Fruit fly (Drosophila melanogaster) whole organism, prepupa: ENCODE data around the gene CG42404.

Experiments used
- Blimp-1 ChIP-seq: fragments of 200-800 bp; sonication (Bioruptor generic); optimal IDR thresholded peaks from 3 replicates; lab custom pipeline; 2017; ENCODE audit warnings: missing biosample characterization, missing genetic modification characterization, mild to moderate bottlenecking, moderate library complexity, missing genetic modification reagents
- CG10631 ChIP-seq: fragments of 200-800 bp; sonication (Bioruptor generic); optimal IDR thresholded peaks from 2 replicates; lab custom pipeline; 2016; ENCODE audit warnings: missing biosample characterization, missing genetic modification characterization
- CG10669 ChIP-seq: fragments of 200-800 bp; sonication (Bioruptor generic); optimal IDR thresholded peaks from 3 replicates; lab custom pipeline; 2018; ENCODE audit warnings: missing biosample characterization, mild to moderate bottlenecking, missing genetic modification characterization, moderate library complexity
- CG11294 ChIP-seq: fragments of 200-800 bp; sonication (Bioruptor generic); IDR thresholded peaks from 2 replicates; pipeline ENCODE4 v1.3.6; 2022; ENCODE audit warnings: missing biosample characterization, missing genetic modification characterization
- CG11902 ChIP-seq: fragments of 200-800 bp; sonication (Bioruptor generic); optimal IDR thresholded peaks from 3 replicates; lab custom pipeline; 2016; ENCODE audit warnings: missing biosample characterization, missing genetic modification characterization
- CG15336 ChIP-seq: fragments of 200-800 bp; sonication (Bioruptor generic); IDR thresholded peaks from 2 replicates; pipeline ENCODE4 v1.3.6; 2022; ENCODE audit warnings: missing biosample characterization, missing genetic modification characterization
- CG31627 ChIP-seq: fragments of 200-800 bp; sonication (Bioruptor generic); optimal IDR thresholded peaks from 3 replicates; lab custom pipeline; 2016; ENCODE audit warnings: missing biosample characterization, missing genetic modification characterization
- CG34406 ChIP-seq: fragments of 200-800 bp; sonication (Bioruptor generic); optimal IDR thresholded peaks from 3 replicates; lab custom pipeline; 2016; ENCODE audit warnings: missing biosample characterization, missing genetic modification characterization
- CG3919 ChIP-seq: fragments of 200-800 bp; sonication (Bioruptor generic); optimal IDR thresholded peaks from 3 replicates; lab custom pipeline; 2016; ENCODE audit warnings: missing biosample characterization, missing genetic modification characterization
- CG4318 ChIP-seq: fragments of 200-800 bp; sonication (Bioruptor generic); optimal IDR thresholded peaks from 3 replicates; lab custom pipeline; 2017; ENCODE audit warnings: missing biosample characterization, mild to moderate bottlenecking, missing genetic modification characterization
- CG6163 ChIP-seq: fragments of 200-800 bp; sonication (Bioruptor generic); IDR thresholded peaks from 3 replicates; pipeline ENCODE4 v1.3.6; 2022; ENCODE audit warnings: missing biosample characterization, missing genetic modification characterization
- CG6808 ChIP-seq: fragments of 200-800 bp; sonication (Bioruptor generic); optimal IDR thresholded peaks from 3 replicates; lab custom pipeline; 2017; ENCODE audit warnings: missing biosample characterization, missing genetic modification characterization, mild to moderate bottlenecking, moderate library complexity, missing genetic modification reagents
- CG6854 ChIP-seq: fragments of 200-800 bp; sonication (Bioruptor generic); optimal IDR thresholded peaks from 2 replicates; lab custom pipeline; 2017; ENCODE audit warnings: missing biosample characterization, mild to moderate bottlenecking, missing genetic modification characterization
- CG8119 ChIP-seq: fragments of 200-800 bp; sonication (Bioruptor generic); IDR thresholded peaks from 3 replicates; pipeline ENCODE4 v1.3.6; 2022; ENCODE audit warnings: missing biosample characterization, missing genetic modification characterization
- CG8319 ChIP-seq: fragments of 200-800 bp; sonication (Bioruptor generic); optimal IDR thresholded peaks from 3 replicates; lab custom pipeline; 2016; ENCODE audit warnings: missing biosample characterization, missing genetic modification characterization
- CG9139 ChIP-seq: fragments of 200-800 bp; sonication (Bioruptor generic); optimal IDR thresholded peaks from 3 replicates; lab custom pipeline; 2017; ENCODE audit warnings: missing biosample characterization, mild to moderate bottlenecking, missing genetic modification characterization
- Eip75B ChIP-seq: fragments of 200-800 bp; sonication (Bioruptor generic); optimal IDR thresholded peaks from 3 replicates; lab custom pipeline; 2016; ENCODE audit warnings: missing biosample characterization, missing genetic modification characterization
- Eip78C ChIP-seq: fragments of 200-800 bp; sonication (Bioruptor generic); peaks from one replicate; lab custom pipeline; 2016; ENCODE audit warnings: missing biosample characterization, missing genetic modification characterization
- Eip93F ChIP-seq: fragments of 200-800 bp; sonication (Bioruptor generic); optimal IDR thresholded peaks from 2 replicates; lab custom pipeline; 2016; ENCODE audit warnings: missing biosample characterization, mild to moderate bottlenecking, missing genetic modification characterization
- Ets96B ChIP-seq: fragments of 200-800 bp; optimal IDR thresholded peaks from 2 replicates; lab custom pipeline; 2019; ENCODE audit warnings: missing biosample characterization, mild to moderate bottlenecking, missing genetic modification characterization, moderate library complexity
- Gug ChIP-seq: fragments of 200-800 bp; sonication (Bioruptor generic); IDR thresholded peaks from 2 replicates; pipeline ENCODE4 v1.3.6; 2022; ENCODE audit warnings: missing biosample characterization, missing genetic modification characterization
- Hr38 ChIP-seq: sonication (Bioruptor generic); optimal IDR thresholded peaks from 2 replicates; lab custom pipeline; 2016; ENCODE audit warnings: missing biosample characterization, missing genetic modification characterization
- Hr39 ChIP-seq: fragments of 200-800 bp; sonication (Bioruptor generic); optimal IDR thresholded peaks from 2 replicates; lab custom pipeline; 2016; ENCODE audit warnings: missing biosample characterization, missing genetic modification characterization
- Hr4 ChIP-seq: fragments of 200-800 bp; sonication (Bioruptor generic); optimal IDR thresholded peaks from 3 replicates; lab custom pipeline; 2016; ENCODE audit warnings: missing biosample characterization, missing genetic modification characterization
- Lpt ChIP-seq: fragments of 200-800 bp; sonication (Bioruptor generic); optimal IDR thresholded peaks from 3 replicates; lab custom pipeline; 2016; ENCODE audit warnings: missing biosample characterization, missing genetic modification characterization
- Met ChIP-seq: fragments of 200-800 bp; sonication (Bioruptor generic); optimal IDR thresholded peaks from 3 replicates; lab custom pipeline; 2016; ENCODE audit warnings: missing biosample characterization, missing genetic modification characterization
- OdsH ChIP-seq: fragments of 200-800 bp; sonication (Bioruptor generic); optimal IDR thresholded peaks from 3 replicates; lab custom pipeline; 2016; ENCODE audit warnings: missing biosample characterization, missing genetic modification characterization
- Smox ChIP-seq: fragments of 200-800 bp; sonication (Bioruptor generic); optimal IDR thresholded peaks from 3 replicates; lab custom pipeline; 2016; ENCODE audit warnings: missing biosample characterization, missing genetic modification characterization
- Sox14 ChIP-seq: fragments of 200-800 bp; sonication (Bioruptor generic); optimal IDR thresholded peaks from 3 replicates; lab custom pipeline; 2016; ENCODE audit warnings: missing biosample characterization, missing genetic modification characterization
- Sox15 ChIP-seq: fragments of 200-800 bp; sonication (Bioruptor generic); optimal IDR thresholded peaks from 3 replicates; lab custom pipeline; 2016; ENCODE audit warnings: missing biosample characterization, missing genetic modification characterization
- achi ChIP-seq: fragments of 200-800 bp; sonication (Bioruptor generic); optimal IDR thresholded peaks from 3 replicates; lab custom pipeline; 2016; ENCODE audit warnings: missing biosample characterization, missing genetic modification characterization
- acj6 ChIP-seq: fragments of 200-800 bp; sonication (Bioruptor generic); optimal IDR thresholded peaks from 3 replicates; lab custom pipeline; 2016; ENCODE audit warnings: missing biosample characterization, missing genetic modification characterization
- cyc ChIP-seq: fragments of 200-800 bp; sonication (Bioruptor generic); optimal IDR thresholded peaks from 3 replicates; lab custom pipeline; 2016; ENCODE audit warnings: missing biosample characterization, missing genetic modification characterization
- dac ChIP-seq: fragments of 200-800 bp; sonication (Bioruptor generic); optimal IDR thresholded peaks from 2 replicates; lab custom pipeline; 2017; ENCODE audit warnings: missing biosample characterization, mild to moderate bottlenecking, missing genetic modification characterization
- dsx ChIP-seq: fragments of 200-800 bp; optimal IDR thresholded peaks from 3 replicates; lab custom pipeline; 2019; ENCODE audit warnings: missing biosample characterization, mild to moderate bottlenecking, missing genetic modification characterization, moderate library complexity; ENCODE audit not compliant: poor library complexity, severe bottlenecking
- eg ChIP-seq: fragments of 200-800 bp; sonication (Bioruptor generic); IDR thresholded peaks from 3 replicates; pipeline ENCODE4 v1.3.6; 2022; ENCODE audit warnings: missing biosample characterization, missing genetic modification characterization
- fd85E ChIP-seq: fragments of 200-800 bp; sonication (Bioruptor generic); optimal IDR thresholded peaks from 3 replicates; lab custom pipeline; 2016; ENCODE audit warnings: missing biosample characterization, missing genetic modification characterization
- fkh ChIP-seq: fragments of 200-800 bp; sonication (Bioruptor generic); optimal IDR thresholded peaks from 3 replicates; lab custom pipeline; 2017; ENCODE audit warnings: missing biosample characterization, mild to moderate bottlenecking, missing genetic modification characterization, moderate library complexity
- lz ChIP-seq: fragments of 200-800 bp; sonication (Bioruptor generic); optimal IDR thresholded peaks from 3 replicates; lab custom pipeline; 2016; ENCODE audit warnings: missing biosample characterization, missing genetic modification characterization
- net ChIP-seq: fragments of 200-800 bp; sonication (Bioruptor generic); optimal IDR thresholded peaks from 3 replicates; lab custom pipeline; 2016; ENCODE audit warnings: missing biosample characterization, missing genetic modification characterization
- pdm3 ChIP-seq: fragments of 200-800 bp; sonication (Bioruptor generic); optimal IDR thresholded peaks from 3 replicates; lab custom pipeline; 2016; ENCODE audit warnings: missing biosample characterization, missing genetic modification characterization
- salr ChIP-seq, 2 experiments: fragments of 200-800 bp; sonication (Bioruptor generic); optimal IDR thresholded peaks; 3 replicates each; lab custom pipeline; 2016 to 2018; ENCODE audit warnings: missing biosample characterization in 2 of 2, missing genetic modification characterization in 2 of 2, mild to moderate bottlenecking in 1 of 2
- spab ChIP-seq: fragments of 200-800 bp; sonication (Bioruptor generic); optimal IDR thresholded peaks from 2 replicates; lab custom pipeline; 2017; ENCODE audit warnings: missing biosample characterization, mild to moderate bottlenecking, missing genetic modification characterization, missing genetic modification reagents
- svp ChIP-seq: fragments of 200-800 bp; sonication (Bioruptor generic); peaks from one replicate; lab custom pipeline; 2016; ENCODE audit warnings: missing biosample characterization, missing genetic modification characterization
- topi ChIP-seq: fragments of 200-800 bp; sonication (Bioruptor generic); optimal IDR thresholded peaks from 3 replicates; lab custom pipeline; 2016; ENCODE audit warnings: missing biosample characterization, missing genetic modification characterization
- vri ChIP-seq: fragments of 200-800 bp; sonication (Bioruptor generic); optimal IDR thresholded peaks from 3 replicates; lab custom pipeline; 2016; ENCODE audit warnings: missing biosample characterization, mild to moderate bottlenecking, missing genetic modification characterization

The CG42404 gene

dm6 chr3R:15242186-15243045, 7.5 kb upstream of the CG42404 start, which contains the start of the genes tefu and Hsc70-4 (continued):
- TF ChIP-seq CG10631 (GFP tag; lab: Kevin White, UChicago) (peak; percentile 82), Ets96B (no peak), CG10669 (GFP tag; lab: Kevin White, UChicago) (no peak), dac (GFP tag; lab: Kevin White, UChicago) (peak; percentile 33), CG8119 (GFP tag; lab: Robert Waterston, UW) (peak; percentile 53), Lpt (GFP tag; lab: Kevin White, UChicago) (no peak), Hr39 (GFP tag; lab: Kevin White, UChicago) (peak; percentile 88), topi (GFP tag; lab: Kevin White, UChicago) (no peak), fd85E (GFP tag; lab: Kevin White, UChicago) (no peak), CG9139 (GFP tag; lab: Kevin White, UChicago) (no peak)

- TF ChIP-seq vri (GFP tag; lab: Kevin White, UChicago) (peak; percentile 41), fkh (no peak)
Observed at dm6 chr3R:15243046-15243356, 6.9 kb upstream of the CG42404 start.

DNA sequence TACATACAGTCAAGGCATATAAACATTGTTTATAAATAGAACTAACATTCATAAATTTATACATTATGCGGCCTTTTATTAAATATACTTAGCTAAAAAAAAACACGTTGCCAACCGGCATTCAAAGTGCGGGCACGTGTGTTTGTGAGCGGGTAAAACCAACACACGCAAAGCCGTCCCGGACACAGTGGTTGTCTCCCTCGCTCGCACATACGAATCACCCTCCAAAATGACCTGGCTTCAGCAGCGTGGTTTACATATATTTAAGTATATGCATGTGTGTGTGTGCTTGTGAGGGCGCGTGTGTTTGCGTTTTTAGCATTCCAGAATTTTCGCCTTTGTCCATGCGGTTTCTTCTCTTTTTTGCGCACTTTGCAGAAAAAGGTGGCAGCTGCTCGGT, 6.4 kb upstream of the CG42404 start:
- TF ChIP-seq pdm3 (GFP tag; lab: Kevin White, UChicago) (peak; percentile 2), Lpt (GFP tag; lab: Kevin White, UChicago) (no peak), CG4318 (GFP tag; lab: Kevin White, UChicago) (no peak), Hr39 (GFP tag; lab: Kevin White, UChicago) (no peak), CG6808 (GFP tag; lab: Kevin White, UChicago) (no peak), topi (GFP tag; lab: Kevin White, UChicago) (peak; percentile 5), Sox15 (no peak), Eip93F (GFP tag; lab: Kevin White, UChicago) (peak; percentile 1), lz (GFP tag; lab: Kevin White, UChicago) (no peak), OdsH (GFP tag; lab: Kevin White, UChicago) (no peak), CG15336 (GFP tag; lab: Robert Waterston, UW) (peak; percentile 21; the same call in 1 of the 2 replicates), Hr38 (GFP tag; lab: Kevin White, UChicago) (no peak), acj6 (no peak), CG11294 (GFP tag; lab: Robert Waterston, UW) (no peak), Eip75B (peak; percentile 27), achi (GFP tag; lab: Kevin White, UChicago) (no peak), CG8119 (GFP tag; lab: Robert Waterston, UW) (no peak), Smox (peak; percentile 13), Eip78C (GFP tag; lab: Kevin White, UChicago) (peak; percentile 73), Met (peak; percentile 41), Hr4 (GFP tag; lab: Kevin White, UChicago) (no peak), Sox14 (peak; percentile 84), CG6854 (GFP tag; lab: Kevin White, UChicago) (no peak), Gug (GFP tag; lab: Robert Waterston, UW) (no peak), CG31627 (GFP tag; lab: Kevin White, UChicago) (no peak), net (GFP tag; lab: Kevin White, UChicago) (no peak), svp (GFP tag; lab: Kevin White, UChicago) (peak; percentile 91), Blimp-1 (GFP tag; lab: Kevin White, UChicago) (no peak), eg (GFP tag; lab: Robert Waterston, UW) (no peak), dsx (GFP tag; lab: Kevin White, UChicago) (no peak), CG10631 (GFP tag; lab: Kevin White, UChicago) (no peak), dac (GFP tag; lab: Kevin White, UChicago) (no peak), fkh (peak; percentile 57), Ets96B (no peak), CG34406 (no peak), CG3919 (GFP tag; lab: Kevin White, UChicago) (peak; percentile 14), CG6163 (peak; percentile 60), salr (GFP tag; optimal IDR thresholded peaks at IDR 0.05; lab: Kevin White, UChicago) (no peak), spab (GFP tag; lab: Kevin White, UChicago) (no peak), cyc (no peak), CG11902 (GFP tag; lab: Kevin White, UChicago) (no peak), CG8319 (GFP tag; lab: Kevin White, UChicago) (no peak)
